Worm (Caenorhabditis elegans) whole organism, young adult: Measurements from ENCODE around the gene srh-281.

Source experiments
- C06A6.2 ChIP-seq: fragments of 200-800 bp; sonication (Bioruptor generic); conservative IDR thresholded peaks from 2 replicates; pipeline ENCODE4 v1.3.6; 2022; ENCODE audit warnings: missing genetic modification characterization, missing compliant biosample characterization
- D2030.7 ChIP-seq: fragments of 200-800 bp; sonication (Bioruptor generic); IDR thresholded peaks from 2 replicates; pipeline ENCODE4 v1.3.6; 2022; ENCODE audit warnings: missing genetic modification reagents, missing genetic modification characterization, missing compliant biosample characterization
- F55B11.4 ChIP-seq: sonication (generic microtip); optimal IDR thresholded peaks from 2 replicates; lab custom pipeline; 2016; ENCODE audit warnings: missing compliant biosample characterization, missing genetic modification characterization, borderline replicate concordance; ENCODE audit not compliant: insufficient read depth
- F57C9.4 ChIP-seq: sonication (generic microtip); optimal IDR thresholded peaks from 2 replicates; lab custom pipeline; 2017; ENCODE audit warnings: mild to moderate bottlenecking, missing genetic modification characterization, missing compliant biosample characterization
- T26A5.8 ChIP-seq: sonication (generic microtip); optimal IDR thresholded peaks from 2 replicates; lab custom pipeline; 2016; ENCODE audit warnings: missing genetic modification characterization, missing compliant biosample characterization
- Y53F4B.3 ChIP-seq: fragments of 200-800 bp; sonication (Bioruptor generic); IDR thresholded peaks from 2 replicates; pipeline ENCODE4 v1.3.6; 2022; ENCODE audit warnings: missing genetic modification reagents, missing genetic modification characterization, missing compliant biosample characterization
- Y67H2A.10 ChIP-seq: fragments of 200-800 bp; sonication (Bioruptor generic); conservative IDR thresholded peaks from 2 replicates; pipeline ENCODE4 v1.3.6; 2022; ENCODE audit warnings: missing genetic modification reagents, missing genetic modification characterization, missing compliant biosample characterization
- Y95B8A.8 ChIP-seq: fragments of 200-800 bp; sonication (Bioruptor generic); IDR thresholded peaks from 2 replicates; pipeline ENCODE4 v1.3.6; 2022; ENCODE audit warnings: missing genetic modification reagents, missing genetic modification characterization, missing compliant biosample characterization
- akir-1 ChIP-seq: fragments of 200-800 bp; sonication (Bioruptor generic); optimal IDR thresholded peaks from 2 replicates; lab custom pipeline; 2018; ENCODE audit warnings: mild to moderate bottlenecking, missing genetic modification characterization, moderate library complexity, missing compliant biosample characterization
- ama-1 ChIP-seq, 3 experiments: fragments of 150-350 bp in 1 of 3; sonication (generic microtip) in 2 of 3; optimal IDR thresholded peaks; 2 replicates each; lab custom pipeline; 2014 to 2018; ENCODE audit warnings: missing biosample characterization in 2 of 3, missing genetic modification characterization in 2 of 3, missing genetic modification reagents in 2 of 3
- athp-1 ChIP-seq: sonication (generic microtip); optimal IDR thresholded peaks from 2 replicates; lab custom pipeline; 2017; ENCODE audit warnings: mild to moderate bottlenecking, missing genetic modification characterization, missing compliant biosample characterization
- attf-6 ChIP-seq: fragments of 200-800 bp; sonication (Bioruptor generic); IDR thresholded peaks from 2 replicates; pipeline ENCODE4 v1.3.6; 2022; ENCODE audit warnings: missing genetic modification reagents, missing genetic modification characterization, missing compliant biosample characterization
- bed-1 ChIP-seq: fragments of 200-800 bp; sonication (Bioruptor generic); IDR thresholded peaks from 2 replicates; pipeline ENCODE4 v1.3.6; 2022; ENCODE audit warnings: missing genetic modification reagents, missing genetic modification characterization, missing compliant biosample characterization
- ceh-100 ChIP-seq: fragments of 200-800 bp; sonication (Bioruptor generic); IDR thresholded peaks from 2 replicates; pipeline ENCODE4 v1.3.6; 2022; ENCODE audit warnings: missing genetic modification reagents, missing genetic modification characterization, missing compliant biosample characterization
- ceh-27 ChIP-seq: fragments of 200-800 bp; sonication (Bioruptor generic); optimal IDR thresholded peaks from 2 replicates; lab custom pipeline; 2018; ENCODE audit warnings: mild to moderate bottlenecking, missing genetic modification characterization, moderate library complexity, missing compliant biosample characterization
- ceh-40 ChIP-seq: fragments of 200-800 bp; sonication (Bioruptor generic); IDR thresholded peaks from 2 replicates; pipeline ENCODE4 v1.3.6; 2022; ENCODE audit warnings: missing genetic modification characterization, missing compliant biosample characterization
- chd-7 ChIP-seq: sonication (generic microtip); optimal IDR thresholded peaks from 2 replicates; lab custom pipeline; 2016; ENCODE audit warnings: mild to moderate bottlenecking, missing genetic modification characterization, moderate library complexity, missing compliant biosample characterization
- efl-1 ChIP-seq: fragments of 150-350 bp; optimal IDR thresholded peaks from 2 replicates; lab custom pipeline; 2014; ENCODE audit warnings: missing biosample characterization, missing genetic modification reagents, missing genetic modification characterization
- egl-44 ChIP-seq: fragments of 200-800 bp; sonication (Bioruptor generic); IDR thresholded peaks from 2 replicates; pipeline ENCODE4 v1.3.6; 2022; ENCODE audit warnings: missing genetic modification reagents, missing genetic modification characterization, missing compliant biosample characterization
- ekl-4 ChIP-seq: fragments of 200-800 bp; sonication (Bioruptor generic); IDR thresholded peaks from 2 replicates; pipeline ENCODE4 v1.3.6; 2022; ENCODE audit warnings: missing genetic modification reagents, missing genetic modification characterization, missing compliant biosample characterization
- hsf-1 ChIP-seq: fragments of 200-800 bp; sonication (Bioruptor generic); IDR thresholded peaks from 2 replicates; pipeline ENCODE4 v1.3.6; 2022; ENCODE audit warnings: missing genetic modification reagents, missing genetic modification characterization, missing compliant biosample characterization
- madf-6 ChIP-seq: fragments of 200-800 bp; sonication (Bioruptor generic); IDR thresholded peaks from 2 replicates; pipeline ENCODE4 v1.3.6; 2022; ENCODE audit warnings: missing genetic modification reagents, missing genetic modification characterization, missing compliant biosample characterization
- madf-8 ChIP-seq: fragments of 200-800 bp; sonication (Bioruptor generic); conservative IDR thresholded peaks from 2 replicates; pipeline ENCODE4 v1.3.6; 2022; ENCODE audit warnings: missing genetic modification reagents, missing genetic modification characterization, missing compliant biosample characterization
- nfya-2 ChIP-seq: fragments of 200-800 bp; sonication (Bioruptor generic); IDR thresholded peaks from 2 replicates; pipeline ENCODE4 v1.3.6; 2022; ENCODE audit warnings: missing genetic modification reagents, missing genetic modification characterization, missing compliant biosample characterization
- nfyb-1 ChIP-seq: fragments of 200-800 bp; sonication (Bioruptor generic); IDR thresholded peaks from 2 replicates; pipeline ENCODE4 v1.3.6; 2022; ENCODE audit warnings: missing genetic modification reagents, missing genetic modification characterization, missing compliant biosample characterization
- nhr-120 ChIP-seq: fragments of 200-800 bp; sonication (Bioruptor generic); IDR thresholded peaks from 2 replicates; pipeline ENCODE4 v1.3.6; 2022; ENCODE audit warnings: missing genetic modification characterization, missing compliant biosample characterization
- nhr-179 ChIP-seq: sonication (generic microtip); optimal IDR thresholded peaks from 2 replicates; lab custom pipeline; 2016; ENCODE audit warnings: mild to moderate bottlenecking, missing genetic modification characterization, missing compliant biosample characterization
- nhr-80 ChIP-seq: sonication (generic microtip); optimal IDR thresholded peaks from 2 replicates; lab custom pipeline; 2016; ENCODE audit warnings: missing genetic modification characterization, missing compliant biosample characterization
- nhr-90 ChIP-seq: sonication (generic microtip); optimal IDR thresholded peaks from 2 replicates; lab custom pipeline; 2016; ENCODE audit warnings: missing genotype, mild to moderate bottlenecking, missing genetic modification characterization, missing compliant biosample characterization
- rpc-1 ChIP-seq, 2 experiments: fragments of 150-350 bp in 1 of 2; sonication (generic microtip) in 1 of 2; optimal IDR thresholded peaks; 2 replicates each; lab custom pipeline; 2014 to 2018; ENCODE audit warnings: missing biosample characterization in 1 of 2, missing genetic modification characterization in 1 of 2, missing genetic modification reagents in 1 of 2, missing genotype in 1 of 2
- sea-2 ChIP-seq: fragments of 200-800 bp; sonication (Bioruptor generic); IDR thresholded peaks from 2 replicates; pipeline ENCODE4 v1.3.6; 2022; ENCODE audit warnings: missing genetic modification characterization, missing compliant biosample characterization
- somi-1 ChIP-seq: fragments of 200-800 bp; sonication (Bioruptor generic); optimal IDR thresholded peaks from 2 replicates; lab custom pipeline; 2018; ENCODE audit warnings: mild to moderate bottlenecking, missing genetic modification characterization, missing compliant biosample characterization
- sptf-2 ChIP-seq: fragments of 200-800 bp; sonication (Bioruptor generic); optimal IDR thresholded peaks from 2 replicates; lab custom pipeline; 2018; ENCODE audit warnings: mild to moderate bottlenecking, missing genetic modification characterization, missing compliant biosample characterization
- tlf-1 ChIP-seq: fragments of 200-800 bp; sonication (Bioruptor generic); optimal IDR thresholded peaks from 2 replicates; lab custom pipeline; 2018; ENCODE audit warnings: mild to moderate bottlenecking, missing genetic modification characterization, missing compliant biosample characterization
- zim-3 ChIP-seq: sonication (generic microtip); optimal IDR thresholded peaks from 2 replicates; lab custom pipeline; 2017; ENCODE audit warnings: mild to moderate bottlenecking, missing genetic modification characterization, moderate library complexity, missing compliant biosample characterization
- ztf-28 ChIP-seq: fragments of 200-800 bp; sonication (Bioruptor generic); IDR thresholded peaks from 2 replicates; pipeline ENCODE4 v1.3.6; 2022; ENCODE audit warnings: missing genetic modification reagents, missing genetic modification characterization, missing compliant biosample characterization

srh-281 gene

ce11 chrV:16195379-16195778 lies 4.8 kb downstream of the srh-281 start, which contains the start of gene rabr-3:
Gene rabr-3 (plus strand): TSS chrV:16195679.
- TF ChIP-seq T26A5.8 (no peak), D2030.7 (GFP tag; lab: Robert Waterston, UW) (no peak), tlf-1 (no peak), ceh-40 (no peak), nfyb-1 (GFP tag; lab: Robert Waterston, UW) (no peak), ceh-27 (GFP tag; lab: Kevin White, UChicago) (no peak), F57C9.4 (tag; lab: Kevin White, UChicago) (no peak), nhr-80 (no peak), hsf-1 (GFP tag; lab: Robert Waterston, UW) (no peak), egl-44 (GFP tag; lab: Robert Waterston, UW) (no peak), sptf-2 (GFP tag; lab: Kevin White, UChicago) (no peak), Y53F4B.3 (GFP tag; lab: Robert Waterston, UW) (no peak), nhr-179 (tag; lab: Kevin White, UChicago) (no peak), Y95B8A.8 (no peak), attf-6 (no peak), efl-1 (GFP tag; lab: Kevin White, UChicago) (no peak), ama-1 (optimal IDR thresholded peaks at IDR 0.05; lab: Kevin White, UChicago) (no peak), ama-1 (GFP tag; optimal IDR thresholded peaks at IDR 0.05; lab: Kevin White, UChicago) (no peak), chd-7 (tag; lab: Kevin White, UChicago) (no peak), zim-3 (no peak)

DNA sequence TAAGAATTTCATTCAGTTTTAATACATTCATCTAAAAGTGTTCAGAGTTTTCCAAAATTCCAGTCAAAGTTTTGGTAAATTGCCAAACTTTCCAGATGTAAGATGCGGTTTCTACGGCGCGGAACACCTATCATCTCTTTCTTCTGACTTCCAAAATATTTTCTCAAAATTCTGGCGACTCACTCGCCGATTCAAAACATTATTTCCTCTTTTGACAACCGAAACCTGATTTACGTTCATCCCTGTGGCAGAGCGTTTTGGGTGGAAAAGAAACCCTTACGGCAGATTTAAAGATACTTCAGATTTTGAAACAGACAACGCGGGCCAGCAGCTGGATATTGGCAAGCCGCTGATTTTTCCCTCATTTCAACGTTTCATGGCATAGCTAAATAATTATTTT lies 7.4 kb downstream of the srh-281 start, which contains the start of gene F11A5.5:
Gene F11A5.5, plus strand, starts transcription at position 301 of the 400 bp plus-strand sequence.
- TF ChIP-seq ceh-100 (GFP tag; lab: Robert Waterston, UW): no peak
- TF ChIP-seq ceh-40: no peak
- TF ChIP-seq C06A6.2: no peak
- no peak for TF ChIP-seq nfyb-1 (GFP tag; lab: Robert Waterston, UW)
- TF ChIP-seq D2030.7 (GFP tag; lab: Robert Waterston, UW): no peak
- TF ChIP-seq somi-1 (GFP tag; lab: Kevin White, UChicago): no peak
- no peak for TF ChIP-seq ztf-28 (GFP tag; lab: Robert Waterston, UW)
- no peak for TF ChIP-seq ekl-4 (GFP tag; lab: Robert Waterston, UW)
- TF ChIP-seq Y67H2A.10 (GFP tag; lab: Robert Waterston, UW): no peak

DNA sequence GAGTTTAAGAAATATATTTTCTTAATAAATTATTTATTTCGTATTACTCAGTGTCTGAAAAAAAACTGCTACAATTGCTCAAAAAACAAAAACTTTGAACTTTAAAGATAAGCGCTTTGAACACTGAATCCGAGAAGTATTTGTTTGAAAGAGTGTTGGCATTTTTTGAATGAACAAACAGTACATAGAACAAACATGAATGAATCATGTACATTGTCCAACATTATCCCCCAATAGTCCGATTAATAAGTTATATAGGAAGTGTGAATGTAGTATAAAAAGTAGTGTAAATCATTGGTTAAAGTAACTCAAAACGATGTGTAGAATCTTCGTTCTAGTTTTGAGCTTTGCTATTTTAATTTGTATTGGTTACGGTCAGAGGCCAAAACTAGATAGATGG lies 11.1 kb downstream of the srh-281 start, which contains the start of gene F11A5.17:
Gene F11A5.17, plus strand, starts transcription at position 301 of the 400 bp plus-strand sequence.
- TF ChIP-seq sea-2 (GFP tag; lab: Robert Waterston, UW) (no peak), F55B11.4 (tag; lab: Kevin White, UChicago) (no peak), Y67H2A.10 (GFP tag; lab: Robert Waterston, UW) (no peak), somi-1 (GFP tag; lab: Kevin White, UChicago) (no peak), nhr-120 (no peak), nhr-90 (tag; lab: Kevin White, UChicago) (no peak), akir-1 (GFP tag; lab: Kevin White, UChicago) (no peak), madf-6 (GFP tag; lab: Robert Waterston, UW) (no peak), ama-1 (optimal IDR thresholded peaks at IDR 0.05; lab: Kevin White, UChicago) (no peak), ama-1 (GFP tag; optimal IDR thresholded peaks at IDR 0.05; lab: Kevin White, UChicago) (no peak), nfya-2 (GFP tag; lab: Robert Waterston, UW) (no peak), madf-8 (no peak), athp-1 (tag; lab: Kevin White, UChicago) (no peak), bed-1 (GFP tag; lab: Robert Waterston, UW) (no peak), rpc-1 (optimal IDR thresholded peaks at IDR 0.05; lab: Kevin White, UChicago) (no peak), rpc-1 (tag; optimal IDR thresholded peaks at IDR 0.05; lab: Kevin White, UChicago) (no peak), nhr-179 (tag; lab: Kevin White, UChicago) (no peak), sptf-2 (GFP tag; lab: Kevin White, UChicago) (no peak)
- TF ChIP-seq, all 124 proteins: peak for 0
